Worm (Caenorhabditis elegans) whole organism, L4 larva: Measurements from ENCODE around the gene cuc-1.

ENCODE experiments used
- T26A8.4 ChIP-seq: fragments of 200-800 bp; sonication (Bioruptor generic); IDR thresholded peaks from 2 replicates; pipeline ENCODE4 v1.3.6; 2022; ENCODE audit warnings: missing genetic modification characterization, missing compliant biosample characterization
- Y75B8A.6 ChIP-seq: fragments of 200-800 bp; sonication (Bioruptor generic); IDR thresholded peaks from 2 replicates; pipeline ENCODE4 v1.3.6; 2022; ENCODE audit warnings: missing genetic modification reagents, missing genetic modification characterization, missing compliant biosample characterization
- ZK546.5 ChIP-seq, 2 experiments: sonication (generic microtip); optimal IDR thresholded peaks; 2 replicates each; lab custom pipeline; 2017; ENCODE audit warnings: missing biosample characterization in 2 of 2, missing genetic modification characterization in 2 of 2
- aha-1 ChIP-seq: fragments of 150-350 bp; peaks from one replicate; lab custom pipeline; 2014; ENCODE audit warnings: missing biosample characterization, missing genetic modification characterization
- ceh-20 ChIP-seq: fragments of 200-800 bp; sonication (Bioruptor generic); IDR thresholded peaks from 2 replicates; pipeline ENCODE4 v1.3.6; 2022; ENCODE audit warnings: missing genetic modification reagents, missing genetic modification characterization, missing compliant biosample characterization
- ceh-82 ChIP-seq: sonication (generic microtip); optimal IDR thresholded peaks from 2 replicates; lab custom pipeline; 2017; ENCODE audit warnings: missing biosample characterization, missing genetic modification characterization
- ctbp-1 ChIP-seq: fragments of 200-800 bp; sonication (Bioruptor generic); IDR thresholded peaks from 2 replicates; pipeline ENCODE4 v1.3.6; 2022; ENCODE audit warnings: missing genetic modification reagents, missing genetic modification characterization, missing compliant biosample characterization
- daf-16 ChIP-seq, 3 experiments: sonication (generic microtip); optimal IDR thresholded peaks; 2 replicates each; lab custom pipeline; 2016 to 2017; ENCODE audit warnings: missing genetic modification characterization in 3 of 3, missing genetic modification reagents in 3 of 3, mild to moderate bottlenecking in 2 of 3, missing compliant biosample characterization in 2 of 3, missing biosample characterization in 1 of 3, moderate library complexity in 1 of 3
- daf-19 ChIP-seq: fragments of 200-800 bp; sonication (Bioruptor generic); conservative IDR thresholded peaks from 2 replicates; pipeline ENCODE4 v1.3.6; 2022; ENCODE audit warnings: missing genetic modification characterization, missing compliant biosample characterization
- dmd-8 ChIP-seq: fragments of 200-800 bp; sonication (Bioruptor generic); IDR thresholded peaks from 2 replicates; pipeline ENCODE4 v1.3.6; 2022; ENCODE audit warnings: missing genetic modification characterization, missing compliant biosample characterization
- dpl-1 ChIP-seq: fragments of 150-350 bp; optimal IDR thresholded peaks from 2 replicates; lab custom pipeline; 2014; ENCODE audit warnings: missing biosample characterization, missing genetic modification reagents, missing genetic modification characterization
- duxl-1 ChIP-seq: sonication (generic microtip); optimal IDR thresholded peaks from 2 replicates; lab custom pipeline; 2016; ENCODE audit warnings: mild to moderate bottlenecking, missing genetic modification characterization, moderate library complexity, missing compliant biosample characterization; ENCODE audit not compliant: poor library complexity
- egl-27 ChIP-seq: sonication (generic microtip); optimal IDR thresholded peaks from 3 replicates; lab custom pipeline; 2017; ENCODE audit warnings: missing biosample characterization, missing genetic modification reagents, missing genetic modification characterization
- egl-43 ChIP-seq: fragments of 200-800 bp; sonication (Bioruptor generic); IDR thresholded peaks from 2 replicates; pipeline ENCODE4 v1.3.6; 2022; ENCODE audit warnings: missing genetic modification reagents, missing genetic modification characterization, missing compliant biosample characterization
- fos-1 ChIP-seq: fragments of 150-350 bp; optimal IDR thresholded peaks from 2 replicates; lab custom pipeline; 2014; ENCODE audit warnings: missing biosample characterization, missing genetic modification characterization
- hif-1 ChIP-seq, 2 experiments: sonication (generic microtip); optimal IDR thresholded peaks; 2 replicates each; lab custom pipeline; 2016 to 2017; ENCODE audit warnings: missing compliant biosample characterization in 2 of 2, missing genetic modification characterization in 2 of 2, missing genetic modification reagents in 2 of 2, missing genotype in 2 of 2, mild to moderate bottlenecking in 1 of 2
- hmg-1.1 ChIP-seq: fragments of 200-800 bp; sonication (Bioruptor generic); IDR thresholded peaks from 2 replicates; pipeline ENCODE4 v1.3.6; 2022; ENCODE audit warnings: missing genetic modification reagents, missing genetic modification characterization, missing compliant biosample characterization
- jun-1 ChIP-seq: fragments of 150-350 bp; optimal IDR thresholded peaks from 2 replicates; lab custom pipeline; 2014; ENCODE audit warnings: missing biosample characterization, missing genetic modification reagents, missing genetic modification characterization
- lin-13 ChIP-seq: fragments of 150-350 bp; optimal IDR thresholded peaks from 2 replicates; lab custom pipeline; 2014; ENCODE audit warnings: missing biosample characterization, missing genetic modification reagents, missing genetic modification characterization
- lin-38 ChIP-seq: fragments of 200-800 bp; sonication (Bioruptor generic); IDR thresholded peaks from 2 replicates; pipeline ENCODE4 v1.3.6; 2022; ENCODE audit warnings: missing genetic modification reagents, missing genetic modification characterization, missing compliant biosample characterization
- lsy-2 ChIP-seq, 2 experiments: fragments of 150-350 bp in 1 of 2; sonication (generic microtip) in 1 of 2; optimal IDR thresholded peaks; 2 replicates each; lab custom pipeline; 2014 to 2017; ENCODE audit warnings: missing biosample characterization in 2 of 2, missing genetic modification characterization in 2 of 2
- madf-9 ChIP-seq: fragments of 200-800 bp; sonication (Bioruptor generic); conservative IDR thresholded peaks from 2 replicates; pipeline ENCODE4 v1.3.6; 2022; ENCODE audit warnings: missing genetic modification reagents, missing genetic modification characterization, missing compliant biosample characterization
- mep-1 ChIP-seq: fragments of 150-350 bp; sonication (generic microtip); optimal IDR thresholded peaks from 3 replicates; lab custom pipeline; 2014; ENCODE audit warnings: missing biosample characterization, missing genetic modification characterization
- mes-2 ChIP-seq: sonication (generic microtip); optimal IDR thresholded peaks from 2 replicates; lab custom pipeline; 2016; ENCODE audit warnings: missing genotype, mild to moderate bottlenecking, missing genetic modification characterization, missing compliant biosample characterization; ENCODE audit not compliant: poor library complexity, severe bottlenecking
- mxl-2 ChIP-seq: fragments of 200-800 bp; sonication (Bioruptor generic); conservative IDR thresholded peaks from 2 replicates; pipeline ENCODE4 v1.3.6; 2022; ENCODE audit warnings: missing genetic modification reagents, missing genetic modification characterization, missing compliant biosample characterization
- nhr-102 ChIP-seq: sonication (generic microtip); optimal IDR thresholded peaks from 2 replicates; lab custom pipeline; 2016; ENCODE audit warnings: mild to moderate bottlenecking, missing genetic modification characterization, moderate library complexity, missing compliant biosample characterization
- nhr-111 ChIP-seq: fragments of 200-800 bp; sonication (Bioruptor generic); optimal IDR thresholded peaks from 2 replicates; lab custom pipeline; 2018; ENCODE audit warnings: mild to moderate bottlenecking, missing genetic modification characterization, missing compliant biosample characterization
- nhr-28 ChIP-seq: fragments of 150-350 bp; optimal IDR thresholded peaks from 2 replicates; lab custom pipeline; 2014; ENCODE audit warnings: missing biosample characterization, missing genetic modification characterization
- nhr-41 ChIP-seq: fragments of 200-800 bp; sonication (Bioruptor generic); IDR thresholded peaks from 2 replicates; pipeline ENCODE4 v1.3.6; 2022; ENCODE audit warnings: missing genetic modification reagents, missing genetic modification characterization, missing compliant biosample characterization
- nhr-48 ChIP-seq: sonication (generic microtip); optimal IDR thresholded peaks from 2 replicates; lab custom pipeline; 2016; ENCODE audit warnings: mild to moderate bottlenecking, missing genetic modification characterization, missing compliant biosample characterization
- nhr-6 ChIP-seq: fragments of 150-350 bp; optimal IDR thresholded peaks from 2 replicates; lab custom pipeline; 2014; ENCODE audit warnings: missing biosample characterization, missing genetic modification characterization
- nhr-76 ChIP-seq: fragments of 150-350 bp; optimal IDR thresholded peaks from 2 replicates; lab custom pipeline; 2014; ENCODE audit warnings: missing biosample characterization, missing genetic modification characterization
- nhr-77 ChIP-seq: fragments of 150-350 bp; optimal IDR thresholded peaks from 2 replicates; lab custom pipeline; 2014; ENCODE audit warnings: missing biosample characterization, missing genetic modification characterization
- pha-4 ChIP-seq, 2 experiments: fragments of 150-350 bp in 1 of 2; fragments of 200-800 bp in 1 of 2; sonication (Bioruptor generic) in 1 of 2; IDR thresholded peaks in 1 of 2; optimal IDR thresholded peaks in 1 of 2; 2 replicates each; pipeline versions ENCODE4 v1.3.6 to Lab custom; 2014 to 2022; ENCODE audit warnings: missing genetic modification characterization in 2 of 2, missing genetic modification reagents in 2 of 2, missing biosample characterization in 1 of 2, missing compliant biosample characterization in 1 of 2
- pqm-1 ChIP-seq: sonication (generic microtip); optimal IDR thresholded peaks from 2 replicates; lab custom pipeline; 2017; ENCODE audit warnings: missing biosample characterization, missing genetic modification characterization
- skn-1 ChIP-seq: fragments of 150-350 bp; optimal IDR thresholded peaks from 2 replicates; lab custom pipeline; 2014; ENCODE audit warnings: missing biosample characterization, missing genetic modification characterization
- snpc-1.2 ChIP-seq: fragments of 200-800 bp; sonication (Bioruptor generic); IDR thresholded peaks from 2 replicates; pipeline ENCODE4 v1.3.6; 2022; ENCODE audit warnings: missing genetic modification reagents, missing genetic modification characterization, missing compliant biosample characterization
- spr-1 ChIP-seq: sonication (generic microtip); optimal IDR thresholded peaks from 2 replicates; lab custom pipeline; 2016; ENCODE audit warnings: mild to moderate bottlenecking, missing genetic modification characterization, missing compliant biosample characterization
- unc-130 ChIP-seq: sonication (generic microtip); optimal IDR thresholded peaks from 2 replicates; lab custom pipeline; 2016; ENCODE audit warnings: missing genetic modification reagents, missing genetic modification characterization, missing compliant biosample characterization
- zfp-3 ChIP-seq: fragments of 200-800 bp; sonication (Bioruptor generic); conservative IDR thresholded peaks from 2 replicates; pipeline ENCODE4 v1.3.6; 2022; ENCODE audit warnings: missing genetic modification reagents, missing genetic modification characterization, missing compliant biosample characterization
- zip-2 ChIP-seq: fragments of 150-350 bp; optimal IDR thresholded peaks from 2 replicates; lab custom pipeline; 2014; ENCODE audit warnings: missing biosample characterization, missing genetic modification characterization

The cuc-1 gene

ce11 chrIII:7865238-7865761 is 4.5 kb upstream of the cuc-1 start, which contains the start of gene slc-17.3:
slc-17.3 (minus strand) TSS chrIII:7865288.
- TF ChIP-seq nhr-77 (peak; percentile 16), aha-1 (tag; lab: Kevin White, UChicago) (peak; percentile 31), dmd-8 (GFP tag; lab: Robert Waterston, UW) (no peak), pqm-1 (tag; lab: Kevin White, UChicago) (peak; percentile 1), nhr-28 (tag; lab: Kevin White, UChicago) (peak; percentile 44)
- TF ChIP-seq, all 104 proteins: peak for 4

ce11 chrIII:7861535-7862120 is 843 bp upstream of the cuc-1 start, which contains the start of gene snr-5:
snr-5 (plus strand) TSS chrIII:7862070.
- no peak for TF ChIP-seq ctbp-1 (GFP tag; lab: Robert Waterston, UW)
- no peak for TF ChIP-seq daf-16 (GFP tag; optimal IDR thresholded peaks at IDR 0.05; lab: Kevin White, UChicago)
- peak; percentile 10 for TF ChIP-seq daf-16 (tag; optimal IDR thresholded peaks at IDR 0.05; lab: Kevin White, UChicago)
- TF ChIP-seq jun-1 (tag; lab: Kevin White, UChicago): no peak
- TF ChIP-seq pha-4 (GFP tag; IDR thresholded peaks at IDR 0.05; lab: Robert Waterston, UW): no peak
- TF ChIP-seq pha-4 (tag; optimal IDR thresholded peaks at IDR 0.05; lab: Kevin White, UChicago): no peak
- no peak for TF ChIP-seq daf-19 (GFP tag; lab: Robert Waterston, UW)
- peak; percentile 29 for TF ChIP-seq dpl-1 (GFP tag; lab: Kevin White, UChicago)
- TF ChIP-seq mes-2 (tag; lab: Kevin White, UChicago): peak; percentile 48
- TF ChIP-seq lsy-2 (tag; optimal IDR thresholded peaks at IDR 0.05; lab: Kevin White, UChicago): peak in 1 of 2 experiments; percentile 46
- no peak for TF ChIP-seq nhr-111

ce11 chrIII:7859313-7859712 is 1.5 kb downstream of the cuc-1 start, which contains the start of gene tomm-7:
tomm-7 (plus strand) TSS chrIII:7859613.
- TF ChIP-seq nhr-77 (no peak), daf-19 (GFP tag; lab: Robert Waterston, UW) (no peak), egl-43 (no peak), T26A8.4 (no peak), dpl-1 (GFP tag; lab: Kevin White, UChicago) (no peak), Y75B8A.6 (GFP tag; lab: Robert Waterston, UW) (no peak), snpc-1.2 (GFP tag; lab: Robert Waterston, UW) (no peak), egl-27 (tag; lab: Kevin White, UChicago) (no peak), mxl-2 (GFP tag; lab: Robert Waterston, UW) (no peak)

- TF ChIP-seq jun-1 (tag; lab: Kevin White, UChicago) (no peak), unc-130 (GFP tag; lab: Kevin White, UChicago) (peak; percentile 78), nhr-102 (tag; lab: Kevin White, UChicago) (peak; percentile 3), fos-1 (tag; lab: Kevin White, UChicago) (no peak), nhr-76 (tag; lab: Kevin White, UChicago) (no peak), nhr-6 (tag; lab: Kevin White, UChicago) (no peak), nhr-48 (no peak), hmg-1.1 (GFP tag; lab: Robert Waterston, UW) (no peak), dpl-1 (GFP tag; lab: Kevin White, UChicago) (peak; percentile 31), madf-9 (no peak), mes-2 (tag; lab: Kevin White, UChicago) (peak; percentile 35), nhr-77 (no peak), zfp-3 (GFP tag; lab: Robert Waterston, UW) (no peak), skn-1 (tag; lab: Kevin White, UChicago) (no peak), lin-13 (GFP tag; lab: Kevin White, UChicago) (no peak), lsy-2 (tag; optimal IDR thresholded peaks at IDR 0.05; lab: Kevin White, UChicago) (peak in 1 of 2 experiments; percentile 18), mep-1 (peak; percentile 1), nhr-41 (GFP tag; lab: Robert Waterston, UW) (no peak), ceh-20 (GFP tag; lab: Robert Waterston, UW) (no peak), dmd-8 (GFP tag; lab: Robert Waterston, UW) (no peak), aha-1 (tag; lab: Kevin White, UChicago) (no peak), ceh-82 (tag; lab: Kevin White, UChicago) (no peak), hif-1 (tag; optimal IDR thresholded peaks at IDR 0.05; lab: Kevin White, UChicago) (peak in 1 of 2 experiments; percentile 72), lin-38 (no peak), ZK546.5 (tag; optimal IDR thresholded peaks at IDR 0.05; lab: Kevin White, UChicago) (no peak), pqm-1 (tag; lab: Kevin White, UChicago) (no peak), zip-2 (no peak), duxl-1 (tag; lab: Kevin White, UChicago) (no peak), spr-1 (tag; lab: Kevin White, UChicago) (no peak)
These were observed 2.3 kb downstream of the cuc-1 start, which contains the start of the genes coq-5 and ufm-1 for ce11 chrIII:7858407-7859029. coq-5 (minus strand) TSS chrIII:7858457. ufm-1 (plus strand) TSS chrIII:7858979.
